Fruit fly (Drosophila melanogaster) whole organism, wandering third instar larva: Measurements from ENCODE around the gene CG3764.

ENCODE experiments used
- Abd-B ChIP-seq: fragments of >200 bp; optimal IDR thresholded peaks from 2 replicates; lab custom pipeline; 2017; ENCODE audit warnings: missing biosample characterization, missing genetic modification characterization
- CG32264 ChIP-seq: fragments of 200-800 bp; sonication (Bioruptor generic); optimal IDR thresholded peaks from 2 replicates; lab custom pipeline; 2016; ENCODE audit warnings: missing biosample characterization, missing genetic modification characterization
- CG9705 ChIP-seq: fragments of 200-800 bp; sonication (Bioruptor generic); optimal IDR thresholded peaks from 2 replicates; lab custom pipeline; 2018; ENCODE audit warnings: missing biosample characterization, mild to moderate bottlenecking, missing genetic modification characterization
- CrebA ChIP-seq: fragments of 200-800 bp; sonication (Bioruptor generic); optimal IDR thresholded peaks from 2 replicates; lab custom pipeline; 2016; ENCODE audit warnings: missing biosample characterization, mild to moderate bottlenecking, missing genetic modification characterization, borderline replicate concordance
- Dfd ChIP-seq: fragments of >200 bp; optimal IDR thresholded peaks from 2 replicates; lab custom pipeline; 2017; ENCODE audit warnings: missing biosample characterization, missing genetic modification characterization
- Dif ChIP-seq: fragments of 200-275, 200-300 bp; sonication (Bioruptor generic); optimal IDR thresholded peaks from 2 replicates; lab custom pipeline; 2018; ENCODE audit warnings: missing biosample characterization, missing genetic modification characterization; ENCODE audit not compliant: partially characterized antibody
- GATAd ChIP-seq: sonication (Bioruptor generic); optimal IDR thresholded peaks from 2 replicates; lab custom pipeline; 2016; ENCODE audit warnings: missing biosample characterization, missing genetic modification characterization
- HLH106 ChIP-seq: fragments of 200-800 bp; optimal IDR thresholded peaks from 3 replicates; lab custom pipeline; 2019; ENCODE audit warnings: missing biosample characterization, mild to moderate bottlenecking, missing genetic modification characterization, moderate library complexity
- Hnf4 ChIP-seq: fragments of 200-800 bp; sonication (Bioruptor generic); optimal IDR thresholded peaks from 2 replicates; lab custom pipeline; 2016; ENCODE audit warnings: missing biosample characterization, mild to moderate bottlenecking, missing genetic modification characterization
- Hr78 ChIP-seq: fragments of >200 bp; optimal IDR thresholded peaks from 2 replicates; lab custom pipeline; 2017; ENCODE audit warnings: missing biosample characterization, missing genetic modification characterization
- Hr83 ChIP-seq: fragments of 200-300 bp; sonication (Bioruptor generic); optimal IDR thresholded peaks from 2 replicates; lab custom pipeline; 2016; ENCODE audit warnings: missing biosample characterization, mild to moderate bottlenecking, missing genetic modification characterization, moderate library complexity; ENCODE audit not compliant: poor library complexity, severe bottlenecking
- Jra ChIP-seq: sonication (Bioruptor generic); optimal IDR thresholded peaks from 2 replicates; lab custom pipeline; 2016; ENCODE audit warnings: missing biosample characterization, missing genetic modification characterization
- Mio ChIP-seq: sonication (Bioruptor generic); optimal IDR thresholded peaks from 2 replicates; lab custom pipeline; 2016; ENCODE audit warnings: missing biosample characterization, missing genetic modification characterization
- Myc ChIP-seq: fragments of >200 bp; optimal IDR thresholded peaks from 2 replicates; lab custom pipeline; 2017
- N ChIP-seq: fragments of >200 bp; optimal IDR thresholded peaks from 2 replicates; lab custom pipeline; 2018; ENCODE audit warnings: missing biosample characterization, missing external identifiers, missing genetic modification characterization
- OdsH ChIP-seq: fragments of 200-800 bp; sonication (Bioruptor generic); optimal IDR thresholded peaks from 2 replicates; lab custom pipeline; 2016; ENCODE audit warnings: missing biosample characterization, mild to moderate bottlenecking, missing genetic modification characterization
- Rel ChIP-seq, 2 experiments: fragments of 200-800 bp; sonication (Bioruptor generic) in 1 of 2; optimal IDR thresholded peaks; 2 replicates in 1 of 2; 3 replicates in 1 of 2; lab custom pipeline; 2016 to 2019; ENCODE audit warnings: mild to moderate bottlenecking in 2 of 2, missing biosample characterization in 2 of 2, missing genetic modification characterization in 2 of 2, moderate library complexity in 1 of 2
- Sp1 ChIP-seq: fragments of 200-800 bp; sonication (Bioruptor generic); optimal IDR thresholded peaks from 3 replicates; lab custom pipeline; 2019; ENCODE audit warnings: missing biosample characterization, mild to moderate bottlenecking, missing genetic modification characterization, moderate library complexity
- Vsx2 ChIP-seq: fragments of 200-300, 225-300 bp; sonication (Bioruptor generic); optimal IDR thresholded peaks from 2 replicates; lab custom pipeline; 2018; ENCODE audit warnings: missing biosample characterization, missing genetic modification characterization; ENCODE audit not compliant: partially characterized antibody
- br ChIP-seq: fragments of 200-800 bp; sonication (Bioruptor generic); optimal IDR thresholded peaks from 2 replicates; lab custom pipeline; 2016; ENCODE audit warnings: missing biosample characterization, missing genetic modification characterization
- brk ChIP-seq: fragments of 200-800 bp; sonication (Bioruptor generic); optimal IDR thresholded peaks from 2 replicates; lab custom pipeline; 2016; ENCODE audit warnings: missing biosample characterization, mild to moderate bottlenecking, missing genetic modification characterization
- dl ChIP-seq, 2 experiments: fragments of 175-275, 200-275 bp in 1 of 2; fragments of 200-275 bp in 1 of 2; sonication (Bioruptor generic); optimal IDR thresholded peaks; lab custom pipeline; 2018; ENCODE audit warnings: mild to moderate bottlenecking in 2 of 2, missing biosample characterization in 2 of 2, missing genetic modification characterization in 2 of 2, moderate library complexity in 2 of 2; ENCODE audit not compliant: partially characterized antibody in 2 of 2, insufficient read depth in 1 of 2
- dmrt93B ChIP-seq: fragments of 200-800 bp; sonication (Bioruptor generic); optimal IDR thresholded peaks from 2 replicates; lab custom pipeline; 2018; ENCODE audit warnings: missing biosample characterization, mild to moderate bottlenecking, missing genetic modification characterization
- dsf ChIP-seq: sonication (Bioruptor generic); optimal IDR thresholded peaks from 2 replicates; lab custom pipeline; 2016; ENCODE audit warnings: missing biosample characterization, missing genetic modification characterization, borderline replicate concordance
- ey ChIP-seq: fragments of 200-800 bp; sonication (Bioruptor generic); optimal IDR thresholded peaks from 2 replicates; lab custom pipeline; 2016; ENCODE audit warnings: missing biosample characterization, missing genetic modification characterization
- foxo ChIP-seq, 2 experiments: fragments of 200-800 bp; sonication (Bioruptor generic); optimal IDR thresholded peaks; 2 replicates in 1 of 2; 3 replicates in 1 of 2; lab custom pipeline; 2016 to 2017; ENCODE audit warnings: missing biosample characterization in 2 of 2, missing genetic modification characterization in 2 of 2
- fru ChIP-seq: fragments of 200-800 bp; sonication (Bioruptor generic); optimal IDR thresholded peaks from 3 replicates; lab custom pipeline; 2016; ENCODE audit warnings: missing biosample characterization, mild to moderate bottlenecking, missing genetic modification characterization
- h ChIP-seq: fragments of 200-800 bp; sonication (Bioruptor generic); optimal IDR thresholded peaks from 3 replicates; lab custom pipeline; 2016; ENCODE audit warnings: missing biosample characterization, mild to moderate bottlenecking, missing genetic modification characterization
- jim ChIP-seq: fragments of 175-275, 200-325 bp; sonication (Bioruptor generic); optimal IDR thresholded peaks from 2 replicates; lab custom pipeline; 2016; ENCODE audit warnings: missing biosample characterization, mild to moderate bottlenecking, missing genetic modification characterization
- lola ChIP-seq: fragments of >200 bp; optimal IDR thresholded peaks from 2 replicates; lab custom pipeline; 2017; ENCODE audit warnings: missing biosample characterization, missing genetic modification characterization
- pan ChIP-seq: fragments of >200 bp; optimal IDR thresholded peaks from 2 replicates; lab custom pipeline; 2017
- psq ChIP-seq: fragments of 200-800 bp; sonication (Bioruptor generic); optimal IDR thresholded peaks from 3 replicates; lab custom pipeline; 2017; ENCODE audit warnings: missing biosample characterization, mild to moderate bottlenecking, missing genetic modification characterization, moderate library complexity
- rgr ChIP-seq: fragments of 200-800 bp; sonication (Bioruptor generic); optimal IDR thresholded peaks from 3 replicates; lab custom pipeline; 2016; ENCODE audit warnings: missing biosample characterization, mild to moderate bottlenecking, missing genetic modification characterization
- sage ChIP-seq: fragments of 200-800 bp; sonication (Bioruptor generic); optimal IDR thresholded peaks from 2 replicates; lab custom pipeline; 2016; ENCODE audit warnings: missing biosample characterization, mild to moderate bottlenecking, missing genetic modification characterization
- sv ChIP-seq: fragments of 200-800 bp; sonication (Bioruptor generic); optimal IDR thresholded peaks from 3 replicates; lab custom pipeline; 2016; ENCODE audit warnings: missing biosample characterization, missing genetic modification characterization
- tai ChIP-seq: sonication (Bioruptor generic); optimal IDR thresholded peaks from 2 replicates; lab custom pipeline; 2016; ENCODE audit warnings: missing biosample characterization, missing genetic modification characterization
- usp ChIP-seq: fragments of >200 bp; optimal IDR thresholded peaks from 2 replicates; lab custom pipeline; 2017; ENCODE audit warnings: missing biosample characterization, missing genetic modification characterization
- woc ChIP-seq: sonication (Bioruptor generic); optimal IDR thresholded peaks from 2 replicates; lab custom pipeline; 2016; ENCODE audit warnings: missing biosample characterization, mild to moderate bottlenecking, missing genetic modification characterization

CG3764 gene

dm6 chr3L:17011351-17012016 is 881 bp downstream of the CG3764 start:
- TF ChIP-seq h (GFP tag; lab: Kevin White, UChicago) (peak; percentile 2), fru (no peak), woc (no peak)

dm6 chr3L:17010492-17011303 is 1.7 kb downstream of the CG3764 start:
- TF ChIP-seq ey (GFP tag; lab: Kevin White, UChicago) (peak; percentile 1), Rel (GFP tag; optimal IDR thresholded peaks at IDR 0.05; lab: Kevin White, UChicago) (no peak), Rel (tag; optimal IDR thresholded peaks at IDR 0.05; lab: Kevin White, UChicago) (peak; percentile 17), Jra (GFP tag; lab: Kevin White, UChicago) (no peak), Sp1 (GFP tag; lab: Kevin White, UChicago) (peak; percentile 4), Mio (GFP tag; lab: Kevin White, UChicago) (no peak), Vsx2 (GFP tag; lab: Kevin White, UChicago) (no peak), tai (GFP tag; lab: Kevin White, UChicago) (no peak), Myc (lab: Kevin White, UChicago) (no peak), CG32264 (GFP tag; lab: Kevin White, UChicago) (no peak), GATAd (no peak), Abd-B (no peak), fru (no peak), Dfd (no peak), dmrt93B (GFP tag; lab: Kevin White, UChicago) (no peak), psq (GFP tag; lab: Kevin White, UChicago) (peak; percentile 13), lola (GFP tag; lab: Kevin White, UChicago) (no peak), rgr (peak; percentile 32), dsf (GFP tag; lab: Kevin White, UChicago) (no peak), N (GFP tag; lab: Kevin White, UChicago) (no peak), brk (GFP tag; lab: Kevin White, UChicago) (peak; percentile 20), OdsH (GFP tag; lab: Kevin White, UChicago) (no peak), jim (GFP tag; lab: Kevin White, UChicago) (no peak), Dif (GFP tag; lab: Kevin White, UChicago) (peak; percentile 43), Hr83 (GFP tag; lab: Kevin White, UChicago) (no peak), HLH106 (tag; lab: Kevin White, UChicago) (peak; percentile 20), pan (lab: Kevin White, UChicago) (no peak), CrebA (GFP tag; lab: Kevin White, UChicago) (no peak), Hr78 (GFP tag; lab: Kevin White, UChicago) (no peak), h (GFP tag; lab: Kevin White, UChicago) (no peak), Hnf4 (GFP tag; lab: Kevin White, UChicago) (peak; percentile 4), dl (GFP tag; optimal IDR thresholded peaks at IDR 0.05; lab: Kevin White, UChicago; ENCODE audit: insufficient read depth in 1 of 2, partially characterized antibody in 2 of 2) (peak in 1 of 2 experiments; percentile 26), sv (GFP tag; lab: Kevin White, UChicago) (no peak), sage (no peak), CG9705 (GFP tag; lab: Kevin White, UChicago) (no peak), woc (peak; percentile 57), br (GFP tag; lab: Kevin White, UChicago) (no peak), foxo (GFP tag; optimal IDR thresholded peaks at IDR 0.05; lab: Kevin White, UChicago) (peak in 1 of 2 experiments; percentile 52), usp (GFP tag; lab: Kevin White, UChicago) (no peak)
